Fruit fly (Drosophila melanogaster): ENCODE data around the gene gl.

DNA sequence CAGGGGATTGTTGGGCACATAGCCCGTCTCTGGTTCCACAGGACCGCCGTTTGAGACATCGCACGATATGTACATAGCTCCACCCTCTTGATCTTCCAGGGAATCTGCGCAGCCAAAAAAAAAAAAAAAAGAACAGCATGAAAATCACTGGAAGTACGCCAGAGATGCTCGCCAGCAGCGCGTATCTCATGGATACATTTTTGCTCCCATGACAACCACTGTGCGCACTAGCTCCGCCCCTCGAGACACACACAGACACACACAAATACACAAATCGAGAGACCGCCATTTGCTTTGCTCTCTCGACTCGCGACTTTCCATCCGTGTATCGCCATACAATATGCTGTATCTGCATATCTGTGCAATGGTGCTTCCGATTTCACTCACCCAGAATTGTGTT lies 1.2 kb downstream of the gl start:
- TF ChIP-seq psq (optimal IDR thresholded peaks at IDR 0.05) (no peak), insv (optimal IDR thresholded peaks at IDR 0.05) (no peak), Myc (optimal IDR thresholded peaks at IDR 0.05) (no peak), ttk (optimal IDR thresholded peaks at IDR 0.05) (no peak), h (optimal IDR thresholded peaks at IDR 0.05) (no peak), Sin3A (optimal IDR thresholded peaks at IDR 0.05) (no peak)

Data from Kc167 (cell line).